Worm (Caenorhabditis elegans): ENCODE results near the gene grl-22.

Gene grl-22

ce11 chrIII:5438064-5438463 lies 24.3 kb upstream of the grl-22 start:
- TF ChIP-seq F16B12.6 (tag; optimal IDR thresholded peaks at IDR 0.05) = no peak
- TF ChIP-seq elt-3 (tag; optimal IDR thresholded peaks at IDR 0.05) = peak in 1 of 6 experiments; percentile 1

ce11 chrIII:5436306-5436705 lies 22.5 kb upstream of the grl-22 start:
- peak; percentile 81 for TF ChIP-seq blmp-1 (tag; optimal IDR thresholded peaks at IDR 0.05)
- TF ChIP-seq efl-1 (optimal IDR thresholded peaks at IDR 0.05) = no peak
- TF ChIP-seq efl-1 (GFP tag; optimal IDR thresholded peaks at IDR 0.05 in 1 of 2) = no peak
- TF ChIP-seq jun-1 (tag; optimal IDR thresholded peaks at IDR 0.05) = no peak
- TF ChIP-seq ceh-63 (GFP tag; optimal IDR thresholded peaks at IDR 0.05) = no peak

DNA sequence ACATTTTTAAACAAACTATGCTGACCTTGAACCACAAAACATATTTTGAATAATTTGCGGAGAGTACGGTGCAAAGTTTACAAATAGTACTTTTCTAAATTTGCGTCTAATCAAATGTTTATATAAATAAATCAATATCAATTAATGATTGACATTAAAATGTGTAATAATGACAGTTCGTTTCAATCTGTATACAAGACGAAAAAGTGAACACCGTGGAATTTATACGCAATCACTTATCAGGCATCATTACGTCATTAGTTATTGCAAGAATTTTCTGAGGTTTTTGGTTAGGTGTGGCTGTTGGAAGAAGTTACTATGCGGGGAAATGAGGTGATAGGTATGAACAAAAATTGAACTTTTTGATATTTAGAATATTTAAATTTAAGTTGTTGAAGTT lies 13.3 kb upstream of the grl-22 start:
- no peak for TF ChIP-seq rnt-1 (tag; optimal IDR thresholded peaks at IDR 0.05)
- TF ChIP-seq aha-1 (tag; optimal IDR thresholded peaks at IDR 0.05) = no peak
- no peak for TF ChIP-seq nhr-90 (tag; optimal IDR thresholded peaks at IDR 0.05; ENCODE audit: poor library complexity)
- no peak for TF ChIP-seq nhr-85 (tag)
- TF ChIP-seq ceh-88 (GFP tag; IDR thresholded peaks at IDR 0.05) = no peak
- no peak for TF ChIP-seq C16A3.4 (tag; optimal IDR thresholded peaks at IDR 0.05)
- TF ChIP-seq egl-13 (tag; optimal IDR thresholded peaks at IDR 0.05) = no peak
- TF ChIP-seq ceh-63 (GFP tag; optimal IDR thresholded peaks at IDR 0.05) = no peak
- no peak for TF ChIP-seq sup-37 (GFP tag; optimal IDR thresholded peaks at IDR 0.05)
- no peak for TF ChIP-seq C34B4.2 (tag; optimal IDR thresholded peaks at IDR 0.05)
- no peak for TF ChIP-seq vab-15 (tag; optimal IDR thresholded peaks at IDR 0.05)
- TF ChIP-seq nhr-47 (tag; optimal IDR thresholded peaks at IDR 0.05) = no peak
- TF ChIP-seq nhr-84 (tag; optimal IDR thresholded peaks at IDR 0.05) = no peak
- TF ChIP-seq fkh-10 (GFP tag; optimal IDR thresholded peaks at IDR 0.05) = no peak
- TF ChIP-seq nhr-19 (GFP tag; conservative IDR thresholded peaks at IDR 0.05) = no peak
- TF ChIP-seq nhr-11 (tag; optimal IDR thresholded peaks at IDR 0.05) = no peak
- no peak for TF ChIP-seq dpl-1 (GFP tag; optimal IDR thresholded peaks at IDR 0.05)

DNA sequence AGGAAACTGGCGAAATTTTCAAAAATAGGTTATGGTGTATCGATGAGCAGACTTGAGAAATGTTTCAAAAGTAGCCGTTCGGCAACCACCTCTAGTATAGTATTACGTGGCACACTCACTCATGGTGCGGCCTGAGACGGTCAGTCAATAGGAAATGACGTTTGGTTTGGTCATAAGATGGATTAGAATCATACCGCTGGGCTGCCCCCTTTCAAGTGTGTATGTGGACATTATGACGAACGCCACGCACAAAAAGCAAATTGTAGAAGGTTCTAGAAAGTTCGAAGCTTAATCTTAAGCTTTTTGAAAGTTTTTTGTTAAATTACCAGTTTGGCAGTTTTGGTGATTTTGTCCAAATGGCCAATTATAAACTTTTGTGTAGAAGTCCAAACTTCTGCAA lies 10.6 kb upstream of the grl-22 start:
- peak; percentile 8 for TF ChIP-seq lin-14 (GFP tag; optimal IDR thresholded peaks at IDR 0.05)
- peak; percentile 36 for TF ChIP-seq blmp-1 (tag; optimal IDR thresholded peaks at IDR 0.05)
- no peak for TF ChIP-seq C04F5.9 (tag; optimal IDR thresholded peaks at IDR 0.05)

DNA sequence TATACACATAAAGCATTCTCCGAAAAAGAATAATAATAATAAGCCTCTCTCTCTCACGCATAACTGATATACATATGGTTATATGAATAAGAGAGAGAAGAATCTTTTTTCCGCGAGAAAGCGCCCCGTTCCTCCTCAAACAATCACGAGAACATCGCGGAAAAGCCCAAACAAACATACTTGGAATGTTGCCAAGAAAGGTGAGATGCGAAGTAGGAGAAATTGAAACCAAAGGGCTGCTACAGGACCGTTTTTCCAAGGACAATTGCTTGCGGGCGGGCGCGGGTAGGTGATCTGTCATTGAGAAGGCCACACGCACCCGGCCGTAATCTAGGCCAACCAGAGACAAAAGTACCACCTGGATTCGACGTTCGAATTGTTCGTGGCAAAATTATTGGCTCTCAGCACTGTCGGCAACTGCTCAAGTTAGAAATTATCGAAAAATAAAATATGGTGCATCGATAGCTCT lies 9.9 kb upstream of the grl-22 start, which contains the start of gene dnj-24:
dnj-24 (minus strand) TSS at position 419 of the 469 bp plus-strand sequence.
- TF ChIP-seq lin-14 (GFP tag; optimal IDR thresholded peaks at IDR 0.05) (peak; percentile 37), blmp-1 (tag; optimal IDR thresholded peaks at IDR 0.05) (peak; percentile 80), nhr-71 (tag; optimal IDR thresholded peaks at IDR 0.05) (peak; percentile 7), zag-1 (tag; optimal IDR thresholded peaks at IDR 0.05) (no peak), ceh-8 (GFP tag; optimal IDR thresholded peaks at IDR 0.05) (no peak), efl-1 (optimal IDR thresholded peaks at IDR 0.05) (no peak), efl-1 (GFP tag; optimal IDR thresholded peaks at IDR 0.05 in 1 of 2) (peak in 1 of 2 experiments; percentile 48), lin-35 (GFP tag; optimal IDR thresholded peaks at IDR 0.05) (no peak), nhr-85 (tag) (peak; percentile 79), nhr-237 (tag; optimal IDR thresholded peaks at IDR 0.05) (no peak)

DNA sequence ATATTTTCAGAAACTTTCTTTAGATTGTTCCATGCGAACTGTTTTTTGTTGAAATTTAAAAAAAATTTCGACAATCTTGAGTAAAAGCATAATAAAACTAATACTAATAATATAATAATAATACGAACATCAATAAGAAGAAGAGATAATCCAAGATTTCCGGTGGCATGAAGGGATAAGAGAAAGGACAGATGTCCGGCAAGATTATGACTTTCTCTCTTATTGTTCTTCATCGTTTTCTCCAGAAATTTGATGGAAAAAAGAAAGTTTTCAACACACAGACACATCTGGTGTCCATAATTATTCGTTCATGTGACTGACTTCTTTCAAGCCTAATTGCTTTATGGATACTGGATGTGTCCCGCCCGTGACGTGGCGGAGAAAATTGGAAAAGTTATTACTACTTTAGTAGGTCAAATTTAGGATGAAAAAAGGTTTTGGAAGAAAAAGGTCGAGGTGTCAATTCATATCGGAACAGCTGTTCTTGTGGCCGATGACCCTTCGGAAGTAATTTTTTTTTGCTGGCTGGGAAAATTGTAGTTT lies 8.8 kb upstream of the grl-22 start:
- peak; percentile 59 for TF ChIP-seq fkh-4 (tag; optimal IDR thresholded peaks at IDR 0.05; ENCODE audit: borderline replicate concordance)
- peak; percentile 91 for TF ChIP-seq blmp-1 (tag; optimal IDR thresholded peaks at IDR 0.05)
- TF ChIP-seq skn-1 (tag; optimal IDR thresholded peaks at IDR 0.05) = no peak
- no peak for TF ChIP-seq nhr-84 (tag; optimal IDR thresholded peaks at IDR 0.05)
- no peak for TF ChIP-seq alr-1 (tag; optimal IDR thresholded peaks at IDR 0.05; ENCODE audit: borderline replicate concordance)
- no peak for TF ChIP-seq ceh-88 (GFP tag; IDR thresholded peaks at IDR 0.05)
- TF ChIP-seq egl-13 (tag; optimal IDR thresholded peaks at IDR 0.05) = no peak
- TF ChIP-seq egl-27 (tag; optimal IDR thresholded peaks at IDR 0.05) = no peak
- peak; percentile 9 for TF ChIP-seq nhr-85 (tag)
- peak; percentile 87 for TF ChIP-seq dsc-1 (tag; optimal IDR thresholded peaks at IDR 0.05)

All from whole organism, L1 larva.